Fruit fly (Drosophila melanogaster) whole organism, pupa: ENCODE data around the gene mew.

Experiments used
- CG15710 ChIP-seq: fragments of 200-800 bp; sonication (Bioruptor generic); optimal IDR thresholded peaks from 2 replicates; lab custom pipeline; 2018; ENCODE audit warnings: missing biosample characterization, mild to moderate bottlenecking, missing genetic modification characterization, moderate library complexity
- CG17806 ChIP-seq: fragments of 200-800 bp; sonication (Bioruptor generic); optimal IDR thresholded peaks from 2 replicates; lab custom pipeline; 2018; ENCODE audit warnings: missing biosample characterization, mild to moderate bottlenecking, missing genetic modification characterization, moderate library complexity
- CG8301 ChIP-seq: fragments of 200-800 bp; sonication (Bioruptor generic); optimal IDR thresholded peaks from 2 replicates; lab custom pipeline; 2018; ENCODE audit warnings: missing biosample characterization, mild to moderate bottlenecking, missing genetic modification characterization
- CG9948 ChIP-seq: fragments of 200-800 bp; sonication (Bioruptor generic); optimal IDR thresholded peaks from 2 replicates; lab custom pipeline; 2018; ENCODE audit warnings: missing biosample characterization, mild to moderate bottlenecking, missing genetic modification characterization, moderate library complexity
- D1 ChIP-seq: fragments of 200-800 bp; sonication (Bioruptor generic); optimal IDR thresholded peaks from 2 replicates; lab custom pipeline; 2018; ENCODE audit warnings: missing biosample characterization, mild to moderate bottlenecking, missing genetic modification characterization, moderate library complexity
- EcR ChIP-seq: fragments of 200-800 bp; sonication (Bioruptor generic); optimal IDR thresholded peaks from 3 replicates; lab custom pipeline; 2019; ENCODE audit warnings: missing biosample characterization, missing genetic modification characterization, mild to moderate bottlenecking, moderate library complexity, missing genetic modification reagents
- Pif1B ChIP-seq: fragments of 200-800 bp; sonication (Bioruptor generic); optimal IDR thresholded peaks from 3 replicates; lab custom pipeline; 2016; ENCODE audit warnings: missing biosample characterization, missing genetic modification characterization
- Snoo ChIP-seq: fragments of 200-800 bp; sonication (Bioruptor generic); optimal IDR thresholded peaks from 3 replicates; lab custom pipeline; 2017; ENCODE audit warnings: missing biosample characterization, mild to moderate bottlenecking, missing genetic modification characterization, inconsistent platforms
- gl ChIP-seq: fragments of 200-800 bp; sonication (Bioruptor generic); optimal IDR thresholded peaks from 2 replicates; lab custom pipeline; 2018; ENCODE audit warnings: missing biosample characterization, mild to moderate bottlenecking, missing genetic modification characterization

DNA sequence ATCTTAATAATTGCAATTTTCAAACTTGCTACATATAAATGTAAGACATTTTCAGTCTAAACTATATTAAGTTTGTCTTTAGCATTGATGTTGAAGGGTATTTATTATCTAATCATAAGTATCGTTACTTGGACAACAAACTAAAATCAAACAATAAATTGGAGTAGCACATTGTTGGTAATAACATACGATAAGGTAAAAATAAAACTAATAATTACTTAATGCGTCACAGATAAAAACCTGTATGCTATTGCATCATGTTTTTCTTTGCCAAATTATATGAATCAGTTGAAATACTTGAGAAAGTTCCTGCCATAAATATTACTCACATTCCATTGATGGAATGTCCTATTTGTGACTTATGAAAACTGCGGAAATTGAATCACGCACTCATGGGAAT, 17.5 kb downstream of the mew start:
- TF ChIP-seq CG8301 (tag; lab: Kevin White, UChicago) (no peak), CG17806 (tag; lab: Kevin White, UChicago) (no peak), EcR (no peak), D1 (no peak), gl (tag; lab: Kevin White, UChicago) (no peak), Snoo (no peak), Pif1B (GFP tag; lab: Kevin White, UChicago) (no peak), CG9948 (tag; lab: Kevin White, UChicago) (no peak), CG15710 (no peak)
